Worm (Caenorhabditis elegans): Measurements from ENCODE around the gene sup-1.

- TF ChIP-seq ama-1 (optimal IDR thresholded peaks at IDR 0.05) (no peak), aly-2 (tag; optimal IDR thresholded peaks at IDR 0.05) (no peak), nhr-25 (tag; optimal IDR thresholded peaks at IDR 0.05) (no peak)
Observed at ce11 chrIII:11718548-11718947, 18.9 kb downstream of the sup-1 start, which contains the start of gene Y41C4A.9.

All from whole organism, L3 larva.